Worm (Caenorhabditis elegans): ENCODE measurements around the gene Y54G2A.13.

DNA sequence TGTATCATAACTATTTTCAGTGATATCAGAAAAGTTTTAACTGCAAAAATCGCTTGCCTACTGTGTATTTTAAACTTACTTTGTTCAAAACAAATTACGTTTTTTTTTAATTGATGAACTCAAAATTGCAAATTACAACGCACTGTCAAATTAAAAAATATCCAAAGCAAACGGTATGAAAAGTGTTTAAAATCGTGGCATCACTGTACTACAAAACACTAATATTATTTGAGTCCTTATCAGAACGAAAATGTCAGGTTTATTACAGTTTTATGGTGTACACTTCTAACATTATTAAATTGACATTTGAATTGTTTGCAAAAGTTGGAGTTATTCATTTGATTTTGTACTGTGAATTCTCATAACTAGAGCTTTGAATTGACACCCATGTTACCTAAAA, 21.7 kb upstream of the Y54G2A.13 start, which contains the start of gene clec-83:
- no peak for TF ChIP-seq T22C8.4 (GFP tag; IDR thresholded peaks at IDR 0.05)
- no peak for TF ChIP-seq klf-2 (GFP tag; conservative IDR thresholded peaks at IDR 0.05)
- no peak for TF ChIP-seq flt-1 (GFP tag; IDR thresholded peaks at IDR 0.05)
- TF ChIP-seq ref-1 (GFP tag; conservative IDR thresholded peaks at IDR 0.05) = no peak
- no peak for TF ChIP-seq ztf-23 (GFP tag; IDR thresholded peaks at IDR 0.05)
- no peak for TF ChIP-seq med-1 (GFP tag; optimal IDR thresholded peaks at IDR 0.05; ENCODE audit: insufficient read depth)
- no peak for TF ChIP-seq ztf-29 (GFP tag; IDR thresholded peaks at IDR 0.05)
